Worm (Caenorhabditis elegans) whole organism, L3 larva: ENCODE measurements around the gene fbxa-5.

Experiments used
- ama-1 ChIP-seq: fragments of 150-350 bp; optimal IDR thresholded peaks from 2 replicates; lab custom pipeline; 2018
- egl-27 ChIP-seq: sonication (generic microtip); optimal IDR thresholded peaks from 4 replicates; lab custom pipeline; 2017; ENCODE audit warnings: missing biosample characterization, missing genetic modification reagents, missing genetic modification characterization
- elt-2 ChIP-seq: sonication (generic microtip); optimal IDR thresholded peaks from 2 replicates; lab custom pipeline; 2016; ENCODE audit warnings: missing genetic modification reagents, mild to moderate bottlenecking, missing genetic modification characterization, missing compliant biosample characterization
- nhr-11 ChIP-seq: fragments of 150-350 bp; optimal IDR thresholded peaks from 2 replicates; lab custom pipeline; 2014; ENCODE audit warnings: missing biosample characterization, missing genetic modification characterization
- nhr-12 ChIP-seq: fragments of 150-350 bp; optimal IDR thresholded peaks from 2 replicates; lab custom pipeline; 2014; ENCODE audit warnings: missing biosample characterization, missing genetic modification characterization
- nhr-76 ChIP-seq: fragments of 150-350 bp; sonication (generic microtip); optimal IDR thresholded peaks from 5 replicates; lab custom pipeline; 2014; ENCODE audit warnings: missing biosample characterization, missing genetic modification characterization
- nhr-77 ChIP-seq: fragments of 150-350 bp; optimal IDR thresholded peaks from 2 replicates; lab custom pipeline; 2014; ENCODE audit warnings: missing biosample characterization, missing genetic modification characterization
- pha-4 ChIP-seq: fragments of 150-350 bp; optimal IDR thresholded peaks from 2 replicates; lab custom pipeline; 2014; ENCODE audit warnings: missing biosample characterization, missing genetic modification reagents, missing genetic modification characterization
- pqm-1 ChIP-seq: fragments of 150-350 bp; optimal IDR thresholded peaks from 2 replicates; lab custom pipeline; 2017; ENCODE audit warnings: missing biosample characterization, missing genetic modification characterization, inconsistent platforms
- unc-39 ChIP-seq: sonication (generic microtip); optimal IDR thresholded peaks from 4 replicates; lab custom pipeline; 2017; ENCODE audit warnings: missing biosample characterization, missing genetic modification characterization

DNA sequence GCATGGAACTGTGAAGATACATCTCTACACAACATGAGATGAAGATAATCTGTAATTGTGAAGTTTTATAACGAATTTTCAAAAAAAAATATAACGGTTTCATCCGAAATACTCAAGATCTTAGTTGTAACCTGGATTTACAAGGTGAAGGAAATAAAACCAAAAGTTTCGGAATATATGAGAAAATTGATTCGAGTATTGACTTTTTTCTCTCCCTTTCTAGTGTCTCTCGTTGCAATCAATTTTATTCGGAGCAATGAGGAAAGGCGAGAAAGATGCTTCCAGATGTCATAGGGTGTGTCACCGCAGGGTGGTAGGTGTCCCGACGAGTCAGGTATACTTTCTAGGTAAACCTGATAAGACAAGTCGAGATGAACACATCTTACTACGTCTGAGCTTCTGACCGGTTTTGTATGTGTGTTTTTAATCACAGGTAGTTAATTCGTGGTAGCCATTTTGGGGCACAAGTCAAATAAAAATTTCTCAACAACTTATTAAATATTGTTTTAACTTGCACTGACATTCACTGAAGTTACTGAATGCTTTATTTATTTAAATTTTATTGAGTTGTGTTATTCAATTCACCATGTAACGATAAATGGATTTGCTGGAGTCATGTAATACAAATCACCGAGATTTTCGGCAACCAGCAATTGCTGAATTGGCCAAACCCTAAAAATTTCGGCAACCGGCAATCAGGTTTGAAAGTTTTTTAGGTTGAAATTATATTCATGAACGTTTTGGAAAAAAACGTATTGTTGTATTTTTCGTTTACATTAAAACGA is 48.3 kb upstream of the fbxa-5 start, which contains the start of gene pals-20:
- TF ChIP-seq pqm-1 (peak; percentile 16), egl-27 (tag; lab: Kevin White, UChicago) (no peak), nhr-12 (no peak), nhr-76 (no peak), unc-39 (no peak), ama-1 (no peak), elt-2 (peak; percentile 49), nhr-77 (tag; lab: Kevin White, UChicago) (no peak), pha-4 (tag; lab: Kevin White, UChicago) (no peak), nhr-11 (tag; lab: Kevin White, UChicago) (no peak)
